Worm (Caenorhabditis elegans) whole organism, young adult: Measurements from ENCODE around the gene glp-1.

Experiments
- mcd-1 ChIP-seq: fragments of 200-800 bp; sonication (Bioruptor generic); IDR thresholded peaks from 2 replicates; pipeline ENCODE4 v1.3.6; 2022; ENCODE audit warnings: missing genetic modification reagents, missing genetic modification characterization, missing compliant biosample characterization
- nhr-80 ChIP-seq: sonication (generic microtip); optimal IDR thresholded peaks from 2 replicates; lab custom pipeline; 2016; ENCODE audit warnings: missing genetic modification characterization, missing compliant biosample characterization
- unc-62 ChIP-seq: fragments of 150-350 bp; optimal IDR thresholded peaks from 2 replicates; lab custom pipeline; 2014; ENCODE audit warnings: missing biosample characterization, missing genetic modification reagents, missing genetic modification characterization

ce11 chrIII:9091392-9092291 is at the start of gene glp-1:
- no peak for TF ChIP-seq unc-62 (GFP tag; lab: Kevin White, UChicago)
- TF ChIP-seq nhr-80 (tag; lab: Kevin White, UChicago): no peak
- TF ChIP-seq mcd-1 (GFP tag; lab: Robert Waterston, UW): no peak
